Worm (Caenorhabditis elegans): ENCODE measurements around the gene F38B6.2.
A peak's percentile ranks its signal among the peaks of the same experiment; 100 is the strongest.

Gene F38B6.2

ce11 chrX:6668911-6669310 lies 29.4 kb upstream of the F38B6.2 start, which contains the start of gene nhr-137:
Gene nhr-137 (minus strand): TSS chrX:6669011.
- TF ChIP-seq ceh-9 (tag; optimal IDR thresholded peaks at IDR 0.05) = no peak
- no peak for TF ChIP-seq mml-1 (tag; optimal IDR thresholded peaks at IDR 0.05)

ce11 chrX:6669366-6669765 lies 29.0 kb upstream of the F38B6.2 start:
- TF ChIP-seq elt-1 (tag; optimal IDR thresholded peaks at IDR 0.05) (peak; percentile 22), nhr-23 (tag; optimal IDR thresholded peaks at IDR 0.05) (no peak)

- TF ChIP-seq elt-1 (tag; optimal IDR thresholded peaks at IDR 0.05) (peak; percentile 69), elt-2 (tag; optimal IDR thresholded peaks at IDR 0.05) (no peak), ztf-4 (tag; optimal IDR thresholded peaks at IDR 0.05) (no peak), nhr-23 (tag; optimal IDR thresholded peaks at IDR 0.05) (peak; percentile 27)
Measured at ce11 chrX:6671717-6672116, 26.6 kb upstream of the F38B6.2 start.

- TF ChIP-seq nhr-23 (tag; optimal IDR thresholded peaks at IDR 0.05) (peak; percentile 7), hmg-11 (tag; optimal IDR thresholded peaks at IDR 0.05) (no peak)
Measured at ce11 chrX:6672519-6672918, 25.8 kb upstream of the F38B6.2 start, which contains the start of gene col-172. Gene col-172 (plus strand): TSS chrX:6672819.

- TF ChIP-seq pqm-1 (tag; optimal IDR thresholded peaks at IDR 0.05) (peak; percentile 55), fkh-10 (GFP tag; optimal IDR thresholded peaks at IDR 0.05) (no peak), nfya-1 (tag; optimal IDR thresholded peaks at IDR 0.05; ENCODE audit: insufficient read depth) (no peak), elt-2 (tag; optimal IDR thresholded peaks at IDR 0.05) (peak; percentile 73), fkh-2 (tag; optimal IDR thresholded peaks at IDR 0.05) (no peak), pha-4 (tag; optimal IDR thresholded peaks at IDR 0.05) (peak; percentile 4)
Measured at ce11 chrX:6674333-6674919, 23.9 kb upstream of the F38B6.2 start, which contains the start of gene F38B6.4. Gene F38B6.4 (plus strand): TSS chrX:6674869.

ce11 chrX:6682683-6683082 lies 15.7 kb upstream of the F38B6.2 start, which contains the start of gene F38B6.8:
Gene F38B6.8 (minus strand): TSS chrX:6682783.
- no peak for TF ChIP-seq daf-12 (tag; optimal IDR thresholded peaks at IDR 0.05)
- TF ChIP-seq lsy-12 (tag; optimal IDR thresholded peaks at IDR 0.05) = no peak
- TF ChIP-seq skn-1 (tag; optimal IDR thresholded peaks at IDR 0.05) = no peak
- TF ChIP-seq lin-15B (tag; optimal IDR thresholded peaks at IDR 0.05) = no peak
- no peak for TF ChIP-seq unc-62 (GFP tag; optimal IDR thresholded peaks at IDR 0.05)
- TF ChIP-seq pha-4 (tag; optimal IDR thresholded peaks at IDR 0.05) = no peak
- no peak for TF ChIP-seq elt-2 (tag; optimal IDR thresholded peaks at IDR 0.05)

- TF ChIP-seq unc-62 (GFP tag; optimal IDR thresholded peaks at IDR 0.05) (no peak), snpc-4 (tag; optimal IDR thresholded peaks at IDR 0.05) (no peak), pqm-1 (tag; optimal IDR thresholded peaks at IDR 0.05) (no peak), lin-39 (tag; optimal IDR thresholded peaks at IDR 0.05) (peak; percentile 52)
Measured at ce11 chrX:6687345-6687744, 11.0 kb upstream of the F38B6.2 start.

ce11 chrX:6687756-6688155 lies 10.6 kb upstream of the F38B6.2 start:
- TF ChIP-seq lin-39 (tag; optimal IDR thresholded peaks at IDR 0.05) = no peak
- no peak for TF ChIP-seq hmg-11 (tag; optimal IDR thresholded peaks at IDR 0.05)
- no peak for TF ChIP-seq ceh-28 (tag; optimal IDR thresholded peaks at IDR 0.05)
- TF ChIP-seq mdl-1 (tag; optimal IDR thresholded peaks at IDR 0.05) = no peak
- no peak for TF ChIP-seq fkh-2 (tag; optimal IDR thresholded peaks at IDR 0.05)

- no peak for TF ChIP-seq elt-2 (tag; optimal IDR thresholded peaks at IDR 0.05)
- no peak for TF ChIP-seq mml-1 (tag; optimal IDR thresholded peaks at IDR 0.05)
- TF ChIP-seq unc-62 (GFP tag; optimal IDR thresholded peaks at IDR 0.05) = peak; percentile 32
- TF ChIP-seq nhr-12 (tag; optimal IDR thresholded peaks at IDR 0.05) = no peak
- no peak for TF ChIP-seq sea-2 (GFP tag; optimal IDR thresholded peaks at IDR 0.05)
- no peak for TF ChIP-seq fkh-10 (GFP tag; optimal IDR thresholded peaks at IDR 0.05)
- no peak for TF ChIP-seq ceh-28 (tag; optimal IDR thresholded peaks at IDR 0.05)
- no peak for TF ChIP-seq egl-5 (tag; optimal IDR thresholded peaks at IDR 0.05)
- no peak for TF ChIP-seq lin-15B (tag; optimal IDR thresholded peaks at IDR 0.05)
- no peak for TF ChIP-seq eor-1 (tag; optimal IDR thresholded peaks at IDR 0.05)
- no peak for TF ChIP-seq ztf-4 (tag; optimal IDR thresholded peaks at IDR 0.05)
- TF ChIP-seq nhr-76 (tag; optimal IDR thresholded peaks at IDR 0.05) = no peak
- no peak for TF ChIP-seq ceh-16 (tag; optimal IDR thresholded peaks at IDR 0.05)
- TF ChIP-seq lin-39 (tag; optimal IDR thresholded peaks at IDR 0.05) = peak; percentile 20
- TF ChIP-seq pha-4 (tag; optimal IDR thresholded peaks at IDR 0.05) = no peak
- no peak for TF ChIP-seq lsy-12 (tag; optimal IDR thresholded peaks at IDR 0.05)
- TF ChIP-seq ztf-11 (tag; optimal IDR thresholded peaks at IDR 0.05) = no peak
- peak; percentile 94 for TF ChIP-seq elt-1 (tag; optimal IDR thresholded peaks at IDR 0.05)
- no peak for TF ChIP-seq snpc-4 (tag; optimal IDR thresholded peaks at IDR 0.05)
- no peak for TF ChIP-seq nhr-67 (tag; optimal IDR thresholded peaks at IDR 0.05)
- TF ChIP-seq nhr-23 (tag; optimal IDR thresholded peaks at IDR 0.05) = no peak
Measured at ce11 chrX:6688953-6689562, 9.3 kb upstream of the F38B6.2 start.

All from whole organism, L3 larva.